Fruit fly (Drosophila melanogaster) whole organism, adult: ENCODE results near the gene CG46468.

Experiments used
- CG11617 ChIP-seq: fragments of 200-800 bp; sonication (Bioruptor generic); optimal IDR thresholded peaks from 2 replicates; lab custom pipeline; 2017; ENCODE audit warnings: mild to moderate bottlenecking, missing biosample characterization, missing genetic modification reagents, missing genetic modification characterization
- CG14711 ChIP-seq: fragments of 200-800 bp; sonication (Bioruptor generic); optimal IDR thresholded peaks from 2 replicates; lab custom pipeline; 2018; ENCODE audit warnings: missing biosample characterization, mild to moderate bottlenecking, missing genetic modification characterization, moderate library complexity
- CG1620 ChIP-seq: fragments of 200-800 bp; sonication (Bioruptor generic); optimal IDR thresholded peaks from 2 replicates; lab custom pipeline; 2016; ENCODE audit warnings: missing biosample characterization, missing genetic modification characterization
- CG33017 ChIP-seq: fragments of 200-800 bp; sonication (Bioruptor generic); optimal IDR thresholded peaks from 2 replicates; lab custom pipeline; 2018; ENCODE audit warnings: missing biosample characterization, mild to moderate bottlenecking, missing genetic modification characterization, moderate library complexity
- CG7101 ChIP-seq: fragments of 200-800 bp; sonication (Bioruptor generic); optimal IDR thresholded peaks from 2 replicates; lab custom pipeline; 2018; ENCODE audit warnings: missing biosample characterization, mild to moderate bottlenecking, missing genetic modification characterization, moderate library complexity
- Clk ChIP-seq: fragments of 200-800 bp; sonication (Bioruptor generic); optimal IDR thresholded peaks from 2 replicates; lab custom pipeline; 2017; ENCODE audit warnings: missing biosample characterization, missing genetic modification characterization
- Crg-1 ChIP-seq: fragments of 200-800 bp; sonication (Bioruptor generic); optimal IDR thresholded peaks from 2 replicates; lab custom pipeline; 2016; ENCODE audit warnings: missing biosample characterization, missing genetic modification characterization
- Hr96 ChIP-seq: fragments of 200-800 bp; sonication (Bioruptor generic); optimal IDR thresholded peaks from 2 replicates; lab custom pipeline; 2016; ENCODE audit warnings: missing biosample characterization, missing genetic modification characterization
- Mnt ChIP-seq: fragments of 200-800 bp; sonication (Bioruptor generic); optimal IDR thresholded peaks from 2 replicates; lab custom pipeline; 2016; ENCODE audit warnings: missing biosample characterization, mild to moderate bottlenecking, missing genetic modification characterization
- cic ChIP-seq: fragments of 200-800 bp; sonication (Bioruptor generic); optimal IDR thresholded peaks from 2 replicates; lab custom pipeline; 2017; ENCODE audit warnings: missing biosample characterization, mild to moderate bottlenecking, missing genetic modification characterization, moderate library complexity
- cnc ChIP-seq, 2 experiments: fragments of >200 bp; optimal IDR thresholded peaks; 2 replicates each; lab custom pipeline; 2017
- ovo ChIP-seq: fragments of 200-800 bp; sonication (Bioruptor generic); optimal IDR thresholded peaks from 2 replicates; lab custom pipeline; 2016; ENCODE audit warnings: missing biosample characterization, missing genetic modification characterization
- pad ChIP-seq: fragments of 200-800 bp; sonication (Bioruptor generic); optimal IDR thresholded peaks from 3 replicates; lab custom pipeline; 2017; ENCODE audit warnings: missing biosample characterization, missing genetic modification characterization, mild to moderate bottlenecking, moderate library complexity, missing genetic modification reagents
- tj ChIP-seq: fragments of 200-800 bp; sonication (Bioruptor generic); optimal IDR thresholded peaks from 3 replicates; lab custom pipeline; 2017; ENCODE audit warnings: missing biosample characterization, mild to moderate bottlenecking, missing genetic modification characterization, moderate library complexity

- no peak for TF ChIP-seq cnc (optimal IDR thresholded peaks at IDR 0.05; lab: Kevin White, UChicago)
- no peak for TF ChIP-seq CG11617 (GFP tag; lab: Kevin White, UChicago)
- TF ChIP-seq Mnt, result no peak
- TF ChIP-seq Clk (GFP tag; lab: Kevin White, UChicago), result no peak
- TF ChIP-seq CG14711 (tag; lab: Kevin White, UChicago), result no peak
- TF ChIP-seq tj (GFP tag; lab: Kevin White, UChicago), result no peak
- no peak for TF ChIP-seq ovo (GFP tag; lab: Kevin White, UChicago)
- TF ChIP-seq pad, result no peak
- no peak for TF ChIP-seq CG1620 (GFP tag; lab: Kevin White, UChicago)
- no peak for TF ChIP-seq CG7101 (tag; lab: Kevin White, UChicago)
- no peak for TF ChIP-seq Hr96 (GFP tag; lab: Kevin White, UChicago)
- TF ChIP-seq CG33017, result no peak
- TF ChIP-seq cic (GFP tag; lab: Kevin White, UChicago), result no peak
- TF ChIP-seq Crg-1 (GFP tag; lab: Kevin White, UChicago), result no peak
Observed at dm6 chr2L:9600772-9601171, 35.5 kb upstream of the CG46468 start, which contains the start of gene CG4382.
